Worm (Caenorhabditis elegans): Measurements from ENCODE around the gene srx-65.

Gene srx-65

DNA sequence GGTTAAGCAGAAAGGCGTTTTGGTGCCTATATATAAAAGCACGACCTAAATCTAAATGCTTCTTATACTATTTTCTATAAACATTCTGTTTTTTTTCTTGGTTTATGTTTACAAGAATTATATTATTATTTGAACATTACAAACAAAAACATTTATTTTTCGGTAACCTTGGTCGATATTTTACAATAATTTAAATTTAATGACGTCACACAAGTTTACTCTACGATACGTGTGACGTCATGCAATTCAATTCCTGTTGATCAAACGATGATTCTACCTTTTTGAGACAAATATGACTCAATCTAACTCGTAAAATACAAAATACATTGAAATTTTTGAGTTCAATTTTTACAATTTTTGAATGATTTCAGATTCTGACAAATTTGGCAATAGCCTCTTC, 25.7 kb upstream of the srx-65 start:
- no peak for TF ChIP-seq mab-9 (GFP tag; IDR thresholded peaks at IDR 0.05)
- no peak for TF ChIP-seq Y116A8C.19 (tag; optimal IDR thresholded peaks at IDR 0.05; ENCODE audit: borderline replicate concordance)
- TF ChIP-seq nhr-11 (tag; optimal IDR thresholded peaks at IDR 0.05) = no peak
- TF ChIP-seq nhr-19 (GFP tag; conservative IDR thresholded peaks at IDR 0.05) = no peak
- TF ChIP-seq sptf-1 (tag; optimal IDR thresholded peaks at IDR 0.05) = no peak
- no peak for TF ChIP-seq tbx-2 (tag; optimal IDR thresholded peaks at IDR 0.05)
- TF ChIP-seq egl-13 (tag; optimal IDR thresholded peaks at IDR 0.05) = no peak
- no peak for TF ChIP-seq blmp-1 (tag; optimal IDR thresholded peaks at IDR 0.05)
- no peak for TF ChIP-seq zip-4 (GFP tag; optimal IDR thresholded peaks at IDR 0.05)
- no peak for TF ChIP-seq unc-86 (tag; optimal IDR thresholded peaks at IDR 0.05)
- no peak for TF ChIP-seq fos-1 (tag; optimal IDR thresholded peaks at IDR 0.05)
- no peak for TF ChIP-seq ceh-82 (tag; optimal IDR thresholded peaks at IDR 0.05)
- TF ChIP-seq unc-98 (GFP tag; IDR thresholded peaks at IDR 0.05) = no peak
- TF ChIP-seq sup-37 (GFP tag; optimal IDR thresholded peaks at IDR 0.05) = no peak
- TF ChIP-seq hlh-4 (tag; optimal IDR thresholded peaks at IDR 0.05) = no peak
- TF ChIP-seq unc-130 (tag; optimal IDR thresholded peaks at IDR 0.05) = no peak
- no peak for TF ChIP-seq alr-1 (tag; optimal IDR thresholded peaks at IDR 0.05; ENCODE audit: borderline replicate concordance)
- TF ChIP-seq mef-2 (tag; optimal IDR thresholded peaks at IDR 0.05) = no peak
- no peak for TF ChIP-seq pqm-1 (tag; optimal IDR thresholded peaks at IDR 0.05)
- no peak for TF ChIP-seq vab-15 (tag; optimal IDR thresholded peaks at IDR 0.05)

DNA sequence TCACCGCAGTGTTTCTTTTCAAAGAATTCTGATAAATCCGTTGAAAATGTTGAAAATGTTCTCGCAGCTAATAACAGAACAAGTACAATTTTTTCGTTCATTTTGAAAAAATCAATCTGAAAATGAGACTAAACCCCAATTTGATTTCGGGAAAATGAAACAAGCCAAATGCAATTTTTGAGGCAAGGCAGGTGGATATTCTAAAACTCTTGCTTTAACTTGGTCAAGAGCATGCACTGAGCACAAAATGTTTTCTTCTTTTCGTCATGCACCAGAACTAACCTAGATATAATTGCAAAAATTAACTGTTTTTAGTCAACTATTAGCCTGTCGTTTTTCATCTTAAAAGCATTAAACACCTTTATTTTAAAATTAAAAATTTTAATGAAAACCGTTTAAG, 21.6 kb upstream of the srx-65 start, which contains the start of gene irld-22:
Gene irld-22 (minus strand): TSS at position 101 of the 400 bp plus-strand sequence.
- no peak for TF ChIP-seq swsn-7 (tag; optimal IDR thresholded peaks at IDR 0.05)
- no peak for TF ChIP-seq pqm-1 (tag; optimal IDR thresholded peaks at IDR 0.05)

ce11 chrV:3902458-3903157, 19.1 kb upstream of the srx-65 start, which contains the start of the genes str-229 and srh-190:
str-229 (minus strand) TSS chrV:3902558.
srh-190 (plus strand) TSS chrV:3903107.
- no peak for TF ChIP-seq fos-1 (tag; optimal IDR thresholded peaks at IDR 0.05)

- no peak for TF ChIP-seq tbx-2 (tag; optimal IDR thresholded peaks at IDR 0.05)
- no peak for TF ChIP-seq lsy-2 (tag; optimal IDR thresholded peaks at IDR 0.05)
- no peak for TF ChIP-seq efl-1 (optimal IDR thresholded peaks at IDR 0.05)
- peak in 1 of 2 experiments; percentile 33 for TF ChIP-seq efl-1 (GFP tag; optimal IDR thresholded peaks at IDR 0.05 in 1 of 2)
Measured at ce11 chrV:3903424-3903823, 18.3 kb upstream of the srx-65 start.

- no peak for TF ChIP-seq ceh-90 (tag; optimal IDR thresholded peaks at IDR 0.05)
- peak; percentile 78 for TF ChIP-seq blmp-1 (tag; optimal IDR thresholded peaks at IDR 0.05)
- TF ChIP-seq lin-14 (GFP tag; optimal IDR thresholded peaks at IDR 0.05) = no peak
- TF ChIP-seq dpl-1 (GFP tag; optimal IDR thresholded peaks at IDR 0.05) = peak in 1 of 3 experiments; percentile 9
- TF ChIP-seq ceh-8 (GFP tag; optimal IDR thresholded peaks at IDR 0.05) = no peak
- peak; percentile 11 for TF ChIP-seq rnt-1 (tag; optimal IDR thresholded peaks at IDR 0.05)
- no peak for TF ChIP-seq elt-2 (tag; optimal IDR thresholded peaks at IDR 0.05)
- TF ChIP-seq zag-1 (tag; optimal IDR thresholded peaks at IDR 0.05) = no peak
- no peak for TF ChIP-seq hpl-2 (GFP tag; optimal IDR thresholded peaks at IDR 0.05)
- TF ChIP-seq nhr-90 (tag; optimal IDR thresholded peaks at IDR 0.05; ENCODE audit: poor library complexity) = no peak
- peak in 1 of 2 experiments; percentile 22 for TF ChIP-seq efl-1 (optimal IDR thresholded peaks at IDR 0.05)
- peak in 1 of 2 experiments; percentile 8 for TF ChIP-seq efl-1 (GFP tag; optimal IDR thresholded peaks at IDR 0.05 in 1 of 2)
- no peak for TF ChIP-seq mab-9 (GFP tag; IDR thresholded peaks at IDR 0.05)
- peak in 1 of 2 experiments; percentile 13 for TF ChIP-seq lin-35 (GFP tag; optimal IDR thresholded peaks at IDR 0.05)
- TF ChIP-seq lin-15B (tag; optimal IDR thresholded peaks at IDR 0.05) = no peak
- peak; percentile 64 for TF ChIP-seq nhr-85 (tag)
- no peak for TF ChIP-seq sup-37 (GFP tag; optimal IDR thresholded peaks at IDR 0.05)
- TF ChIP-seq elt-3 (tag; optimal IDR thresholded peaks at IDR 0.05) = no peak
Measured at ce11 chrV:3905841-3906240, 15.9 kb upstream of the srx-65 start, which contains the start of gene nhr-156. nhr-156 (plus strand) TSS chrV:3906106.
